Fruit fly (Drosophila melanogaster) whole organism, adult: ENCODE measurements around the gene Amun.

Source experiments
- CG12768 ChIP-seq: fragments of 200-800 bp; sonication (Bioruptor generic); optimal IDR thresholded peaks from 2 replicates; lab custom pipeline; 2017; ENCODE audit warnings: missing biosample characterization, missing genetic modification characterization, mild to moderate bottlenecking, moderate library complexity, missing genetic modification reagents
- CG33017 ChIP-seq: fragments of 200-800 bp; sonication (Bioruptor generic); optimal IDR thresholded peaks from 2 replicates; lab custom pipeline; 2018; ENCODE audit warnings: missing biosample characterization, mild to moderate bottlenecking, missing genetic modification characterization, moderate library complexity
- Hr96 ChIP-seq: fragments of 200-800 bp; sonication (Bioruptor generic); optimal IDR thresholded peaks from 2 replicates; lab custom pipeline; 2016; ENCODE audit warnings: missing biosample characterization, missing genetic modification characterization
- kay ChIP-seq: fragments of 200-800 bp; sonication (Bioruptor generic); peaks from one replicate; lab custom pipeline; 2016; ENCODE audit warnings: missing biosample characterization, missing genetic modification characterization, borderline replicate concordance
- ovo ChIP-seq: fragments of 200-800 bp; sonication (Bioruptor generic); optimal IDR thresholded peaks from 2 replicates; lab custom pipeline; 2016; ENCODE audit warnings: missing biosample characterization, missing genetic modification characterization

dm6 chrX:11731665-11732064 is 16.3 kb upstream of the Amun start, which contains the start of gene inaF-C:
- TF ChIP-seq CG33017 (tag; lab: Kevin White, UChicago), result no peak
- no peak for TF ChIP-seq Hr96
- TF ChIP-seq ovo (GFP tag; lab: Kevin White, UChicago), result no peak
- TF ChIP-seq CG12768 (GFP tag; lab: Kevin White, UChicago), result no peak
- TF ChIP-seq kay (GFP tag; lab: Kevin White, UChicago), result no peak
